Worm (Caenorhabditis elegans): ENCODE results near the gene Y82E9BL.19.

DNA sequence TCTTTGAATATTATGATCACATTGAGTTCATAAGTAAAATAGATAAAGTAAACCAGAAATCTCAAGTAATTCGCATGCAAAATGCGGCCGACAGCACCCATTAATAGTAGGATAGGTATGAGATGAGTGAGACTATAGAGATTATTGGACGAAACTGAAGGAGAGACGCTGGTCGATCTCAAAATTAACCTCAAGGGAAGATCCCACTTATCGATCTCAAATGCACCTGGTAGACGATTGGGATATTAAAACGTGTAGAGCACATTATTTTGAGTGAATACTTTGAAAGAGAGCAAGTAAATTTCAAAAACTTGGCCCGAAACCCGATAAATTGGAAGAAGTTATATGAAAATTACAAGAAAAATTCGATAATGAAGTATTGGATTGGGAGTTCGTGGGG is 13.9 kb downstream of the Y82E9BL.19 start, which contains the start of gene Y82E9BL.6:
- TF ChIP-seq pqm-1 (tag; optimal IDR thresholded peaks at IDR 0.05) (no peak), ces-1 (GFP tag; optimal IDR thresholded peaks at IDR 0.05) (no peak), lin-14 (GFP tag; optimal IDR thresholded peaks at IDR 0.05) (no peak)
